Fruit fly (Drosophila melanogaster) whole organism, prepupa: Measurements from ENCODE around the gene CG6675.

Experiments used
- CG11294 ChIP-seq: fragments of 200-800 bp; sonication (Bioruptor generic); IDR thresholded peaks from 2 replicates; pipeline ENCODE4 v1.3.6; 2022; ENCODE audit warnings: missing biosample characterization, missing genetic modification characterization
- CG32006 ChIP-seq: fragments of 200-800 bp; sonication (Bioruptor generic); optimal IDR thresholded peaks from 3 replicates; lab custom pipeline; 2017; ENCODE audit warnings: missing biosample characterization, mild to moderate bottlenecking, missing genetic modification characterization
- CG4318 ChIP-seq: fragments of 200-800 bp; sonication (Bioruptor generic); optimal IDR thresholded peaks from 3 replicates; lab custom pipeline; 2017; ENCODE audit warnings: missing biosample characterization, mild to moderate bottlenecking, missing genetic modification characterization
- CG6276 ChIP-seq: fragments of 200-800 bp; sonication (Bioruptor generic); optimal IDR thresholded peaks from 2 replicates; lab custom pipeline; 2017; ENCODE audit warnings: missing biosample characterization, mild to moderate bottlenecking, missing genetic modification characterization
- Sox102F ChIP-seq: fragments of 200-800 bp; sonication (Bioruptor generic); optimal IDR thresholded peaks from 2 replicates; lab custom pipeline; 2016; ENCODE audit warnings: missing biosample characterization, mild to moderate bottlenecking, missing genetic modification characterization
- achi ChIP-seq: fragments of 200-800 bp; sonication (Bioruptor generic); optimal IDR thresholded peaks from 3 replicates; lab custom pipeline; 2016; ENCODE audit warnings: missing biosample characterization, missing genetic modification characterization
- net ChIP-seq: fragments of 200-800 bp; sonication (Bioruptor generic); optimal IDR thresholded peaks from 3 replicates; lab custom pipeline; 2016; ENCODE audit warnings: missing biosample characterization, missing genetic modification characterization

dm6 chr2L:22070844-22071243 is 37.9 kb upstream of the CG6675 start, which contains the start of gene tplus3a:
- no peak for TF ChIP-seq achi
- TF ChIP-seq CG4318 (GFP tag; lab: Kevin White, UChicago), result no peak
- no peak for TF ChIP-seq net (GFP tag; lab: Kevin White, UChicago)
- TF ChIP-seq CG32006, result no peak
- TF ChIP-seq CG11294 (GFP tag; lab: Robert Waterston, UW), result no peak
- TF ChIP-seq CG6276 (GFP tag; lab: Kevin White, UChicago), result no peak
- TF ChIP-seq Sox102F, result no peak
